Worm (Caenorhabditis elegans) whole organism, mixed stage, embryonic: ENCODE measurements around the gene ZK1055.4.
A peak's percentile ranks its signal among the peaks of the same experiment; 100 is the strongest.
"Not testable (repeated sequence)": the region's sequence is repeated elsewhere in the genome, so short reads cannot be mapped to it uniquely, and the experiment has no call there.

Source experiments
- bed-3 ChIP-seq: fragments of 200-800 bp; sonication (Bioruptor generic); optimal IDR thresholded peaks from 3 replicates; lab custom pipeline; 2018; ENCODE audit warnings: mild to moderate bottlenecking, missing genetic modification characterization, moderate library complexity, missing compliant biosample characterization
- blmp-1 ChIP-seq: fragments of 150-350 bp; optimal IDR thresholded peaks from 2 replicates; lab custom pipeline; 2014; ENCODE audit warnings: missing biosample characterization, missing genetic modification characterization
- ceh-39 ChIP-seq: fragments of 150-350 bp; optimal IDR thresholded peaks from 2 replicates; lab custom pipeline; 2014; ENCODE audit warnings: missing biosample characterization, missing genetic modification characterization
- ceh-83 ChIP-seq: fragments of 200-800 bp; sonication (Bioruptor generic); optimal IDR thresholded peaks from 2 replicates; lab custom pipeline; 2018; ENCODE audit warnings: mild to moderate bottlenecking, missing genetic modification characterization, missing compliant biosample characterization
- ces-1 ChIP-seq: fragments of 150-350 bp; optimal IDR thresholded peaks from 2 replicates; lab custom pipeline; 2014; ENCODE audit warnings: missing biosample characterization, missing genetic modification reagents, missing genetic modification characterization
- cnd-1 ChIP-seq: fragments of 200-800 bp; sonication (Bioruptor generic); optimal IDR thresholded peaks from 2 replicates; lab custom pipeline; 2018; ENCODE audit warnings: mild to moderate bottlenecking, missing genetic modification characterization, missing compliant biosample characterization
- drap-1 ChIP-seq: fragments of 200-800 bp; sonication (Bioruptor generic); optimal IDR thresholded peaks from 3 replicates; lab custom pipeline; 2018; ENCODE audit warnings: mild to moderate bottlenecking, missing genetic modification characterization, missing compliant biosample characterization
- elt-1 ChIP-seq: sonication (generic microtip); optimal IDR thresholded peaks from 2 replicates; lab custom pipeline; 2017; ENCODE audit warnings: missing genetic modification characterization, mild to moderate bottlenecking, missing compliant biosample characterization, antibody characterized with exemption, moderate library complexity, borderline replicate concordance; ENCODE audit not compliant: insufficient read depth
- elt-3 ChIP-seq: fragments of 150-350 bp; optimal IDR thresholded peaks from 2 replicates; lab custom pipeline; 2014; ENCODE audit warnings: missing biosample characterization, missing genetic modification characterization
- flh-1 ChIP-seq: fragments of 200-800 bp; sonication (Bioruptor generic); optimal IDR thresholded peaks from 2 replicates; lab custom pipeline; 2018; ENCODE audit warnings: mild to moderate bottlenecking, missing genetic modification characterization, moderate library complexity, missing compliant biosample characterization
- ham-2 ChIP-seq: fragments of 200-800 bp; sonication (Bioruptor generic); optimal IDR thresholded peaks from 2 replicates; lab custom pipeline; 2018; ENCODE audit warnings: mild to moderate bottlenecking, missing genetic modification characterization, missing compliant biosample characterization
- lin-13 ChIP-seq: fragments of 150-350 bp; optimal IDR thresholded peaks from 2 replicates; lab custom pipeline; 2014; ENCODE audit warnings: missing biosample characterization, missing genetic modification characterization
- lin-32 ChIP-seq: fragments of 200-800 bp; sonication (Bioruptor generic); optimal IDR thresholded peaks from 2 replicates; lab custom pipeline; 2018; ENCODE audit warnings: mild to moderate bottlenecking, missing genetic modification characterization, missing compliant biosample characterization
- lsy-2 ChIP-seq: fragments of 150-350 bp; optimal IDR thresholded peaks from 2 replicates; lab custom pipeline; 2014; ENCODE audit warnings: missing biosample characterization, missing genetic modification characterization
- mls-2 ChIP-seq: sonication (generic microtip); optimal IDR thresholded peaks from 2 replicates; lab custom pipeline; 2016; ENCODE audit warnings: mild to moderate bottlenecking, missing genetic modification characterization, moderate library complexity, missing compliant biosample characterization
- nhr-12 ChIP-seq: fragments of 150-350 bp; optimal IDR thresholded peaks from 2 replicates; lab custom pipeline; 2014; ENCODE audit warnings: missing biosample characterization, missing genetic modification characterization
- nhr-2 ChIP-seq: fragments of 150-350 bp; optimal IDR thresholded peaks from 2 replicates; lab custom pipeline; 2014; ENCODE audit warnings: missing biosample characterization, missing genetic modification characterization
- nhr-237 ChIP-seq: fragments of 150-350 bp; optimal IDR thresholded peaks from 2 replicates; lab custom pipeline; 2014; ENCODE audit warnings: missing biosample characterization, missing genetic modification characterization
- nhr-28 ChIP-seq: fragments of 150-350 bp; optimal IDR thresholded peaks from 2 replicates; lab custom pipeline; 2014; ENCODE audit warnings: missing biosample characterization, missing genetic modification characterization
- nhr-76 ChIP-seq: sonication (generic microtip); optimal IDR thresholded peaks from 2 replicates; lab custom pipeline; 2017; ENCODE audit warnings: missing biosample characterization, missing genetic modification characterization
- pha-4 ChIP-seq: fragments of 150-350 bp; optimal IDR thresholded peaks from 2 replicates; lab custom pipeline; 2018; ENCODE audit warnings: missing biosample characterization, missing genetic modification reagents, missing genetic modification characterization
- sem-2 ChIP-seq: fragments of 200-800 bp; sonication (Bioruptor generic); optimal IDR thresholded peaks from 2 replicates; lab custom pipeline; 2018; ENCODE audit warnings: mild to moderate bottlenecking, missing genetic modification characterization, missing compliant biosample characterization
- snpc-4 ChIP-seq: fragments of 150-350 bp; optimal IDR thresholded peaks from 2 replicates; lab custom pipeline; 2014; ENCODE audit warnings: missing biosample characterization, missing genetic modification characterization
- sptf-1 ChIP-seq: sonication (generic microtip); optimal IDR thresholded peaks from 2 replicates; lab custom pipeline; 2017; ENCODE audit warnings: mild to moderate bottlenecking, missing genetic modification characterization, moderate library complexity, missing compliant biosample characterization
- tbx-8 ChIP-seq: fragments of 200-800 bp; sonication (Bioruptor generic); optimal IDR thresholded peaks from 2 replicates; lab custom pipeline; 2018; ENCODE audit warnings: mild to moderate bottlenecking, missing genetic modification characterization, moderate library complexity, missing compliant biosample characterization
- unc-120 ChIP-seq: sonication (generic microtip); optimal IDR thresholded peaks from 2 replicates; lab custom pipeline; 2017; ENCODE audit warnings: missing genetic modification characterization, missing compliant biosample characterization; ENCODE audit not compliant: poor library complexity, severe bottlenecking
- unc-39 ChIP-seq: fragments of 150-350 bp; optimal IDR thresholded peaks from 2 replicates; lab custom pipeline; 2014; ENCODE audit warnings: missing biosample characterization, missing genetic modification characterization
- unc-62 ChIP-seq: fragments of 150-350 bp; optimal IDR thresholded peaks from 2 replicates; lab custom pipeline; 2014; ENCODE audit warnings: missing biosample characterization, missing genetic modification reagents, missing genetic modification characterization

Gene ZK1055.4

ce11 chrV:6581762-6582161 lies at the start of gene ZK1055.4:
ZK1055.4 (plus strand) TSS chrV:6582062.
- not testable (repeated sequence) for TF ChIP-seq lsy-2 (tag; lab: Kevin White, UChicago); nhr-2 (tag; lab: Kevin White, UChicago); tbx-8

DNA sequence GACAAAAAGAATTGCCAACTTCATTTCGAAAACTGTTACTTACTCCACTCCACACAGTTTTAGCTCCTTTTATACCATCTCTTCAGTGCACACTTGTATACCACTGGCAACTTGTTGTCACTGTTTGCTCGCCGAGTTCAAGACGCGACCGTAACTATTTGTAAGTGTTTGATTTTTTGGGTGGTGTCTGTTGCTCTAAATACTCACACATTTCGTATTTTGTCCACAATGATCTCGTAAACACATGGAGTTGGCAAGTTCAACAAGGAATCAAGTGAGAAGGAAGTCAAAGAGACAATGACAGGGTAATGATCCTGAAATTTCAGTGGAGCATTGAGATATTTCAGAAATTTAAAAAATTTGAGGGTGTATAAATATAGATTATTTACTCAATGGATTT lies 48.8 kb upstream of the ZK1055.4 start, which contains the start of gene hpo-26:
Gene hpo-26, minus strand, starts transcription at position 31 of the 400 bp plus-strand sequence.
- no peak for TF ChIP-seq drap-1 (GFP tag; lab: Kevin White, UChicago)
- TF ChIP-seq unc-62: no peak
- TF ChIP-seq ceh-83 (GFP tag; lab: Kevin White, UChicago): no peak
- TF ChIP-seq nhr-237 (tag; lab: Kevin White, UChicago): no peak
- TF ChIP-seq flh-1 (GFP tag; lab: Kevin White, UChicago): no peak
- no peak for TF ChIP-seq elt-3 (tag; lab: Kevin White, UChicago)
- no peak for TF ChIP-seq cnd-1 (tag; lab: Kevin White, UChicago)
- no peak for TF ChIP-seq lin-32 (GFP tag; lab: Kevin White, UChicago)
- no peak for TF ChIP-seq nhr-28 (tag; lab: Kevin White, UChicago)
- TF ChIP-seq elt-1: no peak
- TF ChIP-seq ham-2: no peak
- TF ChIP-seq nhr-12 (tag; lab: Kevin White, UChicago): no peak

ce11 chrV:6538323-6538722 lies 43.5 kb upstream of the ZK1055.4 start:
- TF ChIP-seq unc-120 (tag; lab: Kevin White, UChicago) (peak; percentile 12), sptf-1 (tag; lab: Kevin White, UChicago) (peak; percentile 44), blmp-1 (tag; lab: Kevin White, UChicago) (no peak)

- TF ChIP-seq nhr-76 (tag; lab: Kevin White, UChicago) (no peak), ham-2 (peak; percentile 84), drap-1 (GFP tag; lab: Kevin White, UChicago) (no peak), lin-32 (GFP tag; lab: Kevin White, UChicago) (no peak), nhr-28 (tag; lab: Kevin White, UChicago) (no peak), bed-3 (GFP tag; lab: Kevin White, UChicago) (no peak), ceh-39 (tag; lab: Kevin White, UChicago) (no peak), nhr-237 (tag; lab: Kevin White, UChicago) (no peak), elt-3 (tag; lab: Kevin White, UChicago) (no peak), unc-120 (tag; lab: Kevin White, UChicago) (peak; percentile 2), cnd-1 (tag; lab: Kevin White, UChicago) (peak; percentile 48)
- TF ChIP-seq, all 35 proteins: peak for 3
Measured at ce11 chrV:6541875-6542274, 40.0 kb upstream of the ZK1055.4 start.

DNA sequence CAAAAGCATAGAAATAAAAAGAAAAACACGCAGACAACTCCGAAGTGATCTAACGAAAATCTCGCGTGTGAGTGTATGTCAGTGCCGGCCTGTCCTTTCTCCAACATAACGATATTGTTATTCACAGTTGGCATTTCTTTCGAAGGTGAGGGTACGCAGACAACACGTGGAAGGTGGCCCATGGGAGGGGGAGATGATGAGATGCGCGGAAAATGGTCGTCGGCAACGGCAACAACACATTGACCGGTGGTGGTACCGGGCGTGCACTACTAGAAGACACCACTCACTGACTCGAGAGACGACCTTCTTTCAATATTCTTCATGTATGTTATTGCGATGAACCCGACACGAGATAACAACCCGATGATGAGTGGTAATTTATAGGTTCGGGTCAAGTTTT lies 36.9 kb upstream of the ZK1055.4 start:
- TF ChIP-seq nhr-28 (tag; lab: Kevin White, UChicago) (no peak), nhr-2 (tag; lab: Kevin White, UChicago) (peak; percentile 95)

ce11 chrV:6546450-6547171 lies 35.3 kb upstream of the ZK1055.4 start, which contains the start of gene dre-1:
dre-1 (minus strand) TSS chrV:6546500.
- TF ChIP-seq snpc-4 (tag; lab: Kevin White, UChicago) (no peak), ces-1 (GFP tag; lab: Kevin White, UChicago) (no peak), lsy-2 (tag; lab: Kevin White, UChicago) (no peak), sptf-1 (tag; lab: Kevin White, UChicago) (no peak), cnd-1 (tag; lab: Kevin White, UChicago) (no peak), nhr-2 (tag; lab: Kevin White, UChicago) (no peak), unc-39 (tag; lab: Kevin White, UChicago) (no peak), sem-2 (no peak), lin-13 (tag; lab: Kevin White, UChicago) (no peak), drap-1 (GFP tag; lab: Kevin White, UChicago) (no peak), mls-2 (tag; lab: Kevin White, UChicago) (no peak), nhr-237 (tag; lab: Kevin White, UChicago) (no peak), pha-4 (no peak), flh-1 (GFP tag; lab: Kevin White, UChicago) (no peak), unc-120 (tag; lab: Kevin White, UChicago) (no peak)
